Worm (Caenorhabditis elegans) whole organism, L3 larva: Measurements from ENCODE around the gene B0250.18.
A peak's percentile ranks its signal among the peaks of the same experiment; 100 is the strongest.

ENCODE experiments used
- R02D3.7 ChIP-seq: fragments of 150-350 bp; optimal IDR thresholded peaks from 2 replicates; lab custom pipeline; 2014; ENCODE audit warnings: missing biosample characterization, missing genetic modification characterization
- ZK546.5 ChIP-seq: sonication (generic microtip); optimal IDR thresholded peaks from 2 replicates; lab custom pipeline; 2017; ENCODE audit warnings: missing biosample characterization, missing genetic modification characterization
- aly-2 ChIP-seq: fragments of 150-350 bp; optimal IDR thresholded peaks from 2 replicates; lab custom pipeline; 2014; ENCODE audit warnings: missing biosample characterization, missing genetic modification characterization
- ama-1 ChIP-seq: fragments of 150-350 bp; optimal IDR thresholded peaks from 2 replicates; lab custom pipeline; 2018
- ceh-16 ChIP-seq: sonication (generic microtip); optimal IDR thresholded peaks from 2 replicates; lab custom pipeline; 2017; ENCODE audit warnings: missing biosample characterization, missing genetic modification characterization
- ceh-28 ChIP-seq: fragments of 150-350 bp; optimal IDR thresholded peaks from 2 replicates; lab custom pipeline; 2014; ENCODE audit warnings: missing biosample characterization, missing genetic modification reagents, missing genetic modification characterization
- ceh-82 ChIP-seq: fragments of 150-350 bp; optimal IDR thresholded peaks from 2 replicates; lab custom pipeline; 2014; ENCODE audit warnings: missing biosample characterization, missing genetic modification characterization
- ceh-9 ChIP-seq: sonication (generic microtip); optimal IDR thresholded peaks from 2 replicates; lab custom pipeline; 2018; ENCODE audit warnings: missing biosample characterization, missing genetic modification characterization
- egl-27 ChIP-seq: sonication (generic microtip); optimal IDR thresholded peaks from 4 replicates; lab custom pipeline; 2017; ENCODE audit warnings: missing biosample characterization, missing genetic modification reagents, missing genetic modification characterization
- elt-1 ChIP-seq: fragments of 150-350 bp; optimal IDR thresholded peaks from 2 replicates; lab custom pipeline; 2014; ENCODE audit warnings: missing biosample characterization, missing genetic modification characterization
- elt-2 ChIP-seq: sonication (generic microtip); optimal IDR thresholded peaks from 2 replicates; lab custom pipeline; 2016; ENCODE audit warnings: missing genetic modification reagents, mild to moderate bottlenecking, missing genetic modification characterization, missing compliant biosample characterization
- eor-1 ChIP-seq, 2 experiments: fragments of 150-350 bp; optimal IDR thresholded peaks; 2 replicates each; lab custom pipeline; 2014 to 2018; ENCODE audit warnings: missing biosample characterization in 2 of 2, missing genetic modification characterization in 2 of 2
- fkh-10 ChIP-seq: sonication (generic microtip); optimal IDR thresholded peaks from 2 replicates; lab custom pipeline; 2017; ENCODE audit warnings: missing biosample characterization, missing genetic modification reagents, missing genetic modification characterization
- fos-1 ChIP-seq: fragments of 150-350 bp; optimal IDR thresholded peaks from 2 replicates; lab custom pipeline; 2014; ENCODE audit warnings: missing biosample characterization, missing genetic modification characterization
- hmg-11 ChIP-seq: sonication (generic microtip); optimal IDR thresholded peaks from 2 replicates; lab custom pipeline; 2016; ENCODE audit warnings: missing genetic modification characterization, missing compliant biosample characterization
- jun-1 ChIP-seq: fragments of 150-350 bp; optimal IDR thresholded peaks from 2 replicates; lab custom pipeline; 2014; ENCODE audit warnings: missing biosample characterization, missing genetic modification reagents, missing genetic modification characterization
- lin-39 ChIP-seq: fragments of 150-350 bp; optimal IDR thresholded peaks from 2 replicates; lab custom pipeline; 2018; ENCODE audit warnings: missing biosample characterization, missing genetic modification reagents, missing genetic modification characterization
- lsy-12 ChIP-seq: sonication (generic microtip); optimal IDR thresholded peaks from 2 replicates; lab custom pipeline; 2016; ENCODE audit warnings: mild to moderate bottlenecking, missing genetic modification characterization, missing compliant biosample characterization
- mdl-1 ChIP-seq: fragments of 150-350 bp; optimal IDR thresholded peaks from 2 replicates; lab custom pipeline; 2014; ENCODE audit warnings: missing biosample characterization, missing genetic modification characterization
- nfya-1 ChIP-seq: sonication (generic microtip); optimal IDR thresholded peaks from 2 replicates; lab custom pipeline; 2017; ENCODE audit warnings: missing genetic modification characterization, mild to moderate bottlenecking, missing compliant biosample characterization, antibody characterized with exemption, moderate library complexity; ENCODE audit not compliant: insufficient read depth
- nhr-23 ChIP-seq: fragments of 150-350 bp; optimal IDR thresholded peaks from 2 replicates; lab custom pipeline; 2014; ENCODE audit warnings: missing biosample characterization, missing genetic modification reagents, missing genetic modification characterization
- nhr-237 ChIP-seq: fragments of 150-350 bp; optimal IDR thresholded peaks from 2 replicates; lab custom pipeline; 2014; ENCODE audit warnings: missing biosample characterization, missing genetic modification characterization
- nhr-25 ChIP-seq: sonication (generic microtip); optimal IDR thresholded peaks from 2 replicates; lab custom pipeline; 2017; ENCODE audit warnings: missing biosample characterization, missing genetic modification characterization
- nhr-43 ChIP-seq: sonication (generic microtip); optimal IDR thresholded peaks from 2 replicates; lab custom pipeline; 2016; ENCODE audit warnings: mild to moderate bottlenecking, missing genetic modification characterization, missing compliant biosample characterization; ENCODE audit not compliant: poor library complexity, severe bottlenecking
- nhr-67 ChIP-seq: fragments of 150-350 bp; optimal IDR thresholded peaks from 2 replicates; lab custom pipeline; 2014; ENCODE audit warnings: missing biosample characterization, missing genetic modification characterization
- nhr-76 ChIP-seq: fragments of 150-350 bp; sonication (generic microtip); optimal IDR thresholded peaks from 5 replicates; lab custom pipeline; 2014; ENCODE audit warnings: missing biosample characterization, missing genetic modification characterization
- pha-4 ChIP-seq: fragments of 150-350 bp; optimal IDR thresholded peaks from 2 replicates; lab custom pipeline; 2014; ENCODE audit warnings: missing biosample characterization, missing genetic modification reagents, missing genetic modification characterization
- pqm-1 ChIP-seq: fragments of 150-350 bp; optimal IDR thresholded peaks from 2 replicates; lab custom pipeline; 2017; ENCODE audit warnings: missing biosample characterization, missing genetic modification characterization, inconsistent platforms
- sea-2 ChIP-seq: fragments of 150-350 bp; sonication (generic microtip); optimal IDR thresholded peaks from 4 replicates; lab custom pipeline; 2014; ENCODE audit warnings: missing biosample characterization, missing genetic modification reagents, missing genetic modification characterization
- snpc-4 ChIP-seq: fragments of 150-350 bp; optimal IDR thresholded peaks from 2 replicates; lab custom pipeline; 2014; ENCODE audit warnings: missing biosample characterization, missing genetic modification characterization
- unc-62 ChIP-seq: fragments of 150-350 bp; sonication (generic microtip); optimal IDR thresholded peaks from 4 replicates; lab custom pipeline; 2014; ENCODE audit warnings: missing biosample characterization, missing genetic modification reagents, missing genetic modification characterization
- zag-1 ChIP-seq: fragments of 150-350 bp; optimal IDR thresholded peaks from 2 replicates; lab custom pipeline; 2014; ENCODE audit warnings: missing biosample characterization, missing genetic modification characterization
- ztf-11 ChIP-seq: fragments of 150-350 bp; optimal IDR thresholded peaks from 2 replicates; lab custom pipeline; 2014; ENCODE audit warnings: missing biosample characterization, missing genetic modification characterization

B0250.18 gene

ce11 chrV:20417809-20418208, 42.9 kb downstream of the B0250.18 start (continued):
- TF ChIP-seq hmg-11 (tag; lab: Kevin White, UChicago) (peak; percentile 4), mdl-1 (peak; percentile 73), R02D3.7 (tag; lab: Kevin White, UChicago) (no peak), nfya-1 (tag; lab: Kevin White, UChicago) (peak; percentile 73), nhr-67 (tag; lab: Kevin White, UChicago) (no peak), elt-1 (tag; lab: Kevin White, UChicago) (no peak), jun-1 (tag; lab: Kevin White, UChicago) (peak; percentile 50), elt-2 (tag; lab: Kevin White, UChicago) (peak; percentile 28), ama-1 (lab: Kevin White, UChicago) (no peak)

- TF ChIP-seq mdl-1 (no peak), ceh-82 (tag; lab: Kevin White, UChicago) (no peak), zag-1 (tag; lab: Kevin White, UChicago) (no peak), nhr-237 (tag; lab: Kevin White, UChicago) (no peak), lin-39 (peak; percentile 28), ceh-28 (tag; lab: Kevin White, UChicago) (no peak), unc-62 (no peak), fos-1 (no peak), elt-2 (tag; lab: Kevin White, UChicago) (peak; percentile 63), pha-4 (peak; percentile 36), ama-1 (lab: Kevin White, UChicago) (no peak), fkh-10 (no peak), egl-27 (tag; lab: Kevin White, UChicago) (no peak), nhr-76 (tag; lab: Kevin White, UChicago) (no peak), ztf-11 (tag; lab: Kevin White, UChicago) (no peak), ZK546.5 (tag; lab: Kevin White, UChicago) (no peak), jun-1 (tag; lab: Kevin White, UChicago) (peak; percentile 25), nfya-1 (tag; lab: Kevin White, UChicago) (no peak)
Measured at ce11 chrV:20416790-20417189, 43.9 kb downstream of the B0250.18 start.

ce11 chrV:20416335-20416734, 44.4 kb downstream of the B0250.18 start:
- TF ChIP-seq sea-2 (GFP tag; lab: Kevin White, UChicago) (no peak), pqm-1 (tag; lab: Kevin White, UChicago) (no peak), snpc-4 (tag; lab: Kevin White, UChicago) (no peak), ama-1 (lab: Kevin White, UChicago) (peak; percentile 10), egl-27 (tag; lab: Kevin White, UChicago) (no peak), ceh-9 (no peak)

- peak; percentile 51 for TF ChIP-seq ama-1 (lab: Kevin White, UChicago)
- TF ChIP-seq nhr-67 (tag; lab: Kevin White, UChicago), result no peak
- TF ChIP-seq nhr-25 (tag; lab: Kevin White, UChicago), result peak; percentile 73
- no peak for TF ChIP-seq eor-1 (tag; optimal IDR thresholded peaks at IDR 0.05; lab: Kevin White, UChicago)
- TF ChIP-seq nhr-23 (tag; lab: Kevin White, UChicago), result peak; percentile 61
Measured at ce11 chrV:20415415-20415814, 45.3 kb downstream of the B0250.18 start.

- TF ChIP-seq nhr-67 (tag; lab: Kevin White, UChicago), result no peak
Measured at ce11 chrV:20413936-20414335, 46.8 kb downstream of the B0250.18 start.

- TF ChIP-seq nhr-43 (tag; lab: Kevin White, UChicago) (peak; percentile 23), elt-2 (tag; lab: Kevin White, UChicago) (peak; percentile 92), ceh-28 (tag; lab: Kevin White, UChicago) (no peak), pqm-1 (tag; lab: Kevin White, UChicago) (peak; percentile 85), jun-1 (tag; lab: Kevin White, UChicago) (peak; percentile 73), snpc-4 (tag; lab: Kevin White, UChicago) (no peak), lsy-12 (no peak), aly-2 (tag; lab: Kevin White, UChicago) (no peak), ceh-16 (no peak), pha-4 (peak; percentile 41), ama-1 (lab: Kevin White, UChicago) (peak; percentile 32)
Measured at ce11 chrV:20413426-20413825, 47.3 kb downstream of the B0250.18 start.
